Worm (Caenorhabditis elegans) whole organism, late embryonic: ENCODE measurements around the gene mes-2.
A peak's percentile ranks its signal among the peaks of the same experiment; 100 is the strongest.

Experiments used
- K09A11.1 ChIP-seq: sonication (generic microtip); optimal IDR thresholded peaks from 2 replicates; lab custom pipeline; 2017; ENCODE audit warnings: antibody characterized with exemption, mild to moderate bottlenecking, missing genetic modification characterization, missing compliant biosample characterization; ENCODE audit not compliant: insufficient read depth
- ahr-1 ChIP-seq: sonication (generic microtip); optimal IDR thresholded peaks from 2 replicates; lab custom pipeline; 2016; ENCODE audit warnings: missing genetic modification characterization, missing compliant biosample characterization
- ama-1 ChIP-seq: fragments of 150-350 bp; optimal IDR thresholded peaks from 2 replicates; lab custom pipeline; 2014
- ceh-2 ChIP-seq: sonication (generic microtip); optimal IDR thresholded peaks from 2 replicates; lab custom pipeline; 2016; ENCODE audit warnings: missing genotype, missing genetic modification characterization, missing compliant biosample characterization
- ceh-24 ChIP-seq: sonication (generic microtip); optimal IDR thresholded peaks from 2 replicates; lab custom pipeline; 2016; ENCODE audit warnings: mild to moderate bottlenecking, missing genetic modification characterization, missing compliant biosample characterization
- ceh-30 ChIP-seq: fragments of 150-350 bp; optimal IDR thresholded peaks from 2 replicates; lab custom pipeline; 2014; ENCODE audit warnings: missing biosample characterization, missing genetic modification characterization
- ceh-31 ChIP-seq: sonication (generic microtip); optimal IDR thresholded peaks from 2 replicates; lab custom pipeline; 2016; ENCODE audit warnings: missing genetic modification characterization, missing compliant biosample characterization
- ceh-34 ChIP-seq: sonication (generic microtip); optimal IDR thresholded peaks from 2 replicates; lab custom pipeline; 2016; ENCODE audit warnings: mild to moderate bottlenecking, missing genetic modification characterization, missing compliant biosample characterization
- che-1 ChIP-seq: sonication (generic microtip); optimal IDR thresholded peaks from 2 replicates; lab custom pipeline; 2016; ENCODE audit warnings: mild to moderate bottlenecking, missing genetic modification characterization, missing compliant biosample characterization
- dmd-4 ChIP-seq: sonication (generic microtip); optimal IDR thresholded peaks from 2 replicates; lab custom pipeline; 2016; ENCODE audit warnings: borderline replicate concordance, missing genetic modification characterization, missing compliant biosample characterization
- elt-2 ChIP-seq: sonication (generic microtip); optimal IDR thresholded peaks from 2 replicates; lab custom pipeline; 2016; ENCODE audit warnings: missing genetic modification reagents, missing genetic modification characterization, missing compliant biosample characterization
- elt-4 ChIP-seq: sonication (generic microtip); optimal IDR thresholded peaks from 2 replicates; lab custom pipeline; 2016; ENCODE audit warnings: missing genetic modification characterization, missing compliant biosample characterization
- ets-4 ChIP-seq: sonication (generic microtip); optimal IDR thresholded peaks from 2 replicates; lab custom pipeline; 2016; ENCODE audit warnings: missing genetic modification characterization, missing compliant biosample characterization
- fkh-6 ChIP-seq: sonication (generic microtip); optimal IDR thresholded peaks from 2 replicates; lab custom pipeline; 2016; ENCODE audit warnings: missing genetic modification characterization, missing compliant biosample characterization
- hlh-13 ChIP-seq: fragments of 200-800 bp; sonication (Bioruptor generic); optimal IDR thresholded peaks from 2 replicates; lab custom pipeline; 2018; ENCODE audit warnings: mild to moderate bottlenecking, missing genetic modification characterization, missing compliant biosample characterization
- hlh-6 ChIP-seq: sonication (generic microtip); optimal IDR thresholded peaks from 2 replicates; lab custom pipeline; 2016; ENCODE audit warnings: missing genotype, missing genetic modification characterization, missing compliant biosample characterization
- hlh-8 ChIP-seq: sonication (generic microtip); optimal IDR thresholded peaks from 2 replicates; lab custom pipeline; 2016; ENCODE audit warnings: missing genotype, missing genetic modification characterization, missing compliant biosample characterization
- mec-3 ChIP-seq: sonication (generic microtip); optimal IDR thresholded peaks from 2 replicates; lab custom pipeline; 2016; ENCODE audit warnings: borderline replicate concordance, missing genetic modification characterization, missing compliant biosample characterization
- nfya-1 ChIP-seq: sonication (generic microtip); optimal IDR thresholded peaks from 2 replicates; lab custom pipeline; 2017; ENCODE audit warnings: missing genetic modification characterization, mild to moderate bottlenecking, missing compliant biosample characterization, antibody characterized with exemption, moderate library complexity
- pax-1 ChIP-seq: fragments of 150-350 bp; optimal IDR thresholded peaks from 2 replicates; lab custom pipeline; 2014; ENCODE audit warnings: missing biosample characterization, missing genetic modification characterization
- pha-2 ChIP-seq: sonication (generic microtip); optimal IDR thresholded peaks from 2 replicates; lab custom pipeline; 2017; ENCODE audit warnings: mild to moderate bottlenecking, missing genetic modification characterization, missing compliant biosample characterization
- pqm-1 ChIP-seq: sonication (generic microtip); optimal IDR thresholded peaks from 2 replicates; lab custom pipeline; 2016; ENCODE audit warnings: missing genetic modification characterization, missing compliant biosample characterization
- sdc-2 ChIP-seq: sonication (generic microtip); optimal IDR thresholded peaks from 2 replicates; lab custom pipeline; 2016; ENCODE audit warnings: missing genotype, missing genetic modification characterization, missing compliant biosample characterization
- sox-2 ChIP-seq: fragments of 200-800 bp; sonication (Bioruptor generic); IDR thresholded peaks from 2 replicates; pipeline ENCODE4 v1.3.6; 2022; ENCODE audit warnings: missing genetic modification reagents, missing genetic modification characterization, missing compliant biosample characterization
- tbx-2 ChIP-seq: sonication (generic microtip); optimal IDR thresholded peaks from 2 replicates; lab custom pipeline; 2016; ENCODE audit warnings: missing genetic modification characterization, missing compliant biosample characterization
- tbx-7 ChIP-seq: sonication (generic microtip); optimal IDR thresholded peaks from 2 replicates; lab custom pipeline; 2016; ENCODE audit warnings: missing genotype, missing genetic modification characterization, missing compliant biosample characterization
- ttx-3 ChIP-seq: sonication (generic microtip); optimal IDR thresholded peaks from 2 replicates; lab custom pipeline; 2016; ENCODE audit warnings: missing genetic modification reagents, missing genetic modification characterization, missing compliant biosample characterization
- unc-3 ChIP-seq, 2 experiments: fragments of 200-800 bp in 1 of 2; sonication (Bioruptor generic) in 1 of 2; sonication (generic microtip) in 1 of 2; conservative IDR thresholded peaks in 1 of 2; optimal IDR thresholded peaks in 1 of 2; 2 replicates each; pipeline versions ENCODE4 v1.3.6 to Lab custom; 2016 to 2022; ENCODE audit warnings: missing compliant biosample characterization in 2 of 2, missing genetic modification characterization in 2 of 2, missing genetic modification reagents in 1 of 2

Gene mes-2

DNA sequence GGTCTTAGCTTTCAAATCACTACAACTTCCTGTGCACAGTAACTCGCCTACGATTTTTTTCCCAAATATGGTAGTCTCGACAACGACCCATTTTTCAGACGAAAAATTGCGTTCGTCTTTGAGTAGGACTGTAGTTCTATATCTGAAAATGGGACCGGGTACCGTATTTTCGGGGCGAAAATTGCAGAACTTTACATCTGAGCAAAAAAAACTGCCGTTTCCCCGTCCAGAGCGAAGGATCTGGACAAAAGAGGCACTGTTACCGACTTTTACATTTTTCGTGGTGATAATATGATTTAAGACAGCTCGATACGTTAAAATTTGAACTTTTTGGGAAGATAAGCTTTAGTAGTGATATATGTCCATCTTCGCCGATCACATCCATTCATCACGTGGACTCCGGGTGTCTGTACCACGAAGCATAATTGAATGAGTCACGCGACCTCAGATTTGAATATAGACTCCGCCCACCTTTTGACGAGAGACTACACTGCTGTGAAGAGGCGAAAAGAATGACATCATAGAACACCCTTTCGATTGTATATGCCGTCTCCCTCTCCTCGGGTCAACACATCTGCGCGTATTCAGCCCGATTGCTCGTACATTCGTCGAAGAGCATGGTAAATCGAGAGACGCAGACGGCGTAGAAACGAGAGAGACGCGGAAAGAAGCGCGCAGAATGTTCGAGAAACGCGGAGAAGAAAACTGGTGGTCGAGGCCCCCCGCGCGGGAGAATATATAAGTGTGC is 21.1 kb downstream of the mes-2 start (continued):
- TF ChIP-seq che-1 (tag; lab: Kevin White, UChicago) = no peak
- no peak for TF ChIP-seq pqm-1
- peak; percentile 85 for TF ChIP-seq ets-4 (tag; lab: Kevin White, UChicago)
- peak; percentile 90 for TF ChIP-seq nfya-1 (tag; lab: Kevin White, UChicago)

DNA sequence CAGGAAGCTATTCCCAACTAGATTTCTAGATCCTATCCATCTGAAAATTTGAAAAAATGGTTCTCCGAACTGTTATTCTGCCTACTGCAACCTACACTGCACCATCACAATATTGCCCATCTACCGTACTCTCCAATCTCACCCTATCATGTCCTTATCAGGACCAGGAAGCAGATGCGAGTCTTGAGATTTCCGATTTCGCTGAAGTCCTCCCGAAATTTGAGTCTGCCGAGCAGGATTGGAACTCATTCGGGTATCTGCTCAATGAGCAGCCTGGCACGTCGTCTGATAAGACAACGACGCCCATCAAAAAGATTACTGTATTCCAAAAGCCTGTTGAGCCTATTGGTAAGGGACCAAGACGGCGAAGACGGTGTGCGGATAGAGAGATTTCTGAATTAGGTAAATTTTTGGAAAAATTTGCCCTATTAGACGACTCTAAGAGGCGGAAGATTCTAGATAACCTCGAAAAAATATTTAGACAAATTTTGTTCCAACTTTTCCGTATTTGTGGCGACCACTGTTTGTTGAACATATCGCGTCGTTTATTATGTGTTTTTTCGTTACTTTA is 21.8 kb downstream of the mes-2 start:
- no peak for TF ChIP-seq elt-4 (tag; lab: Kevin White, UChicago)
- no peak for TF ChIP-seq ceh-2 (tag; lab: Kevin White, UChicago)
- TF ChIP-seq ahr-1 (tag; lab: Kevin White, UChicago) = peak; percentile 12
- no peak for TF ChIP-seq hlh-13 (GFP tag; lab: Kevin White, UChicago)
- TF ChIP-seq ceh-31 (tag; lab: Kevin White, UChicago) = peak; percentile 43
- peak; percentile 2 for TF ChIP-seq elt-2 (tag; lab: Kevin White, UChicago)
- TF ChIP-seq ama-1 (lab: Kevin White, UChicago) = peak; percentile 95

DNA sequence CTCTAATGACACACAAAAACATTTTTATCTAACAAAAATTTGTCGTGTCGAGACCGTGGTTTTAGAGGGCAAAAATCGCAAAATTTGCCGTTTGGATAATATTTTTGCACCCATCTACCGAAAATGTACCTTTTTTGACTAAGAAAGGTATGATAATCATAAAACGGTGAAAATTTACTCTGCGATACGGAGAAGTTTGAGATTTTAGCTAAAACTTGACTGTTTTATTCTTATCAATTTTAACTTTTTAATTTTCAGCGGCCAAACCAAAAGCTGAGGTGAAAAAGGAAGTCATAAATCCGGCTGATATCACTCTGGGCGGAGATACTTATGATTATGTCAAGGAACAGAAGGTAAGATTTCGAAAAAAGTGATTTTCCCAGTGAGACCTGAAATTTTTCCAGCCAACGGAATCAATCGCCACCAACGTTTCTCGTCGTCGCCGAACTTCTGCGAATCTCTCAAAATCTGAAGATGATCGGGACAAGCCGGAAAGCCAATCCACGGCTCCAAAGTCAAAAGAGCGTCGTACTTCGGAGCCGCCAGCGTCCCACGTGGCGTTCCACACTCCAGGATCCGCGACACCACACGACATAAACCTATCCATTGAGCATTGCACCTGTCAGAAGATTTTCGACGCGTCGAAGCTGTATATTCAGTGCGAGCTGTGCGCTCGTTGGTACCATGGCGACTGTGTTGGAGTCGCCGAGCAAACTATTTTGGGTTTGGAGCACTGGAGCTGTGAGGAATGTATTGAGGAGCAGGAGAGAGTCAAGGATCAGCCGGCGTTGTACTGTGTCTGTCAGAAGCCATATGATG is 22.6 kb downstream of the mes-2 start:
- TF ChIP-seq dmd-4 (tag; lab: Kevin White, UChicago) (no peak), ttx-3 (no peak), sdc-2 (tag; lab: Kevin White, UChicago) (peak; percentile 52), unc-3 (GFP tag; conservative IDR thresholded peaks at IDR 0.05; lab: Robert Waterston, UW) (no peak), unc-3 (tag; optimal IDR thresholded peaks at IDR 0.05; lab: Kevin White, UChicago) (no peak), fkh-6 (tag; lab: Kevin White, UChicago) (peak; percentile 56), ceh-34 (peak; percentile 3)

DNA sequence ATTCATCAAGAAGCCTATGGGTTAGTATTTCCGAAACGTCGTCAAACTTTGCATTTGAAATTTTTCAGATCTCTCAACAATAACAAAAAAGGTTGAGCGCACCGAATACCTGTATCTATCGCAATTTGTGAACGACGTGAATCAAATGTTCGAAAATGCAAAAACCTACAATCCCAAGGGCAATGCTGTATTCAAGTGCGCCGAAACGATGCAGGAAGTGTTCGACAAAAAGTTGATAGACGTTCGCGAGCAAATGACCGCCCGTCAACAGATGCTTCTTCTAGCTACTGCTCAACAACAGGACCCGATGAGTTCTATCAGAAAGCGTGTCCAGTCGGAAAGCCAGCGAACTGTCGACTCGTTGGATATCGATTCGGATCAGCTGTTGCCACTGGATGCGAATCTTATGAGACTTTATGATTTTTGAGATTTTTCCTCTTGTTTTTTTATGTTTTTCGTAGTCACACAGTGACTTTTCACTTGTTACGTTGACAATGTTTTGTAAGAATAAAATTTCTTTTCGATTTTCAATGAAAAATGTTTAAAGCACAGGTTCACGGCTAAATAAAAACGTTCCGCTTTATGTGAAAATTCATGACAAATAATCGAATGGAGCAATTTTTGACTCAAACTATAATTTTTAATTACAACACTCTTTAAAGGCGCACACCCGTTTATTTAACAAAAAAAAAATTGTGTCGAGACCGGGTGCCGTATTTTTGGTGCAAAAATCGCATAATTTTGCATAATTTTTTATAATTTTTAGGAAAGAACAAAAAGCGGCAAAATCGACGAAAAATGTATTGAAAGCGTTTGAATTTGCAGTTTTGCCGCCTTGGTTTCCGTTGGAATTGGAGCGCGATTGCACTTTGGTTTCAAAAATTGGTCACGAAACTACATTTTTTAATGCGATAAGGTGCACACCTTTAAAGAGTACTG is 23.8 kb downstream of the mes-2 start:
- TF ChIP-seq tbx-2 (tag; lab: Kevin White, UChicago) (peak; percentile 5), fkh-6 (tag; lab: Kevin White, UChicago) (no peak), tbx-7 (no peak), dmd-4 (tag; lab: Kevin White, UChicago) (peak; percentile 4), sox-2 (no peak), ceh-24 (tag; lab: Kevin White, UChicago) (peak; percentile 32), pha-2 (no peak), pax-1 (tag; lab: Kevin White, UChicago) (no peak), ceh-30 (tag; lab: Kevin White, UChicago) (peak; percentile 66), ttx-3 (no peak), ceh-31 (tag; lab: Kevin White, UChicago) (peak; percentile 2), hlh-6 (tag; lab: Kevin White, UChicago) (no peak), ama-1 (lab: Kevin White, UChicago) (peak; percentile 28)

DNA sequence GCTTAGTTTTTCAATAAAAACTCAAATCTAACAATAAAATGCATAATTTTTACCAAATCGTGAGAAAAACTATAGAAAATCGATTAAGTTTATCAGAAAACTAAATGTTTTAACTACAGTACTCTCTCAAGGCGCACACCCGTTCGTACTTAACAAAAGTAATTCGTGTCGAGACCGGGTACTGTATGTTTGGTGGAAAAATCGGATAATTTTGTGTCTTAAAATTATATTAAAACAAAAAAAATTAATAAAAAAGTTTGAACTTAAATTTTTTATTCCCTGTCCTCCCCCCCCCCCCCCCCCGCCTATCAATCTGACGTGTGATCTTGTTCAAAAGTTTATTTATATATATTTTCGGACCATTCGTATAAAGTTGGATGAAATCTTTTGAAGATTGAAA is 24.5 kb downstream of the mes-2 start, which contains the start of gene F26H11.4:
TSS of gene F26H11.4 (plus strand) at position 301 of the 400 bp plus-strand sequence.
- TF ChIP-seq hlh-8 (tag; lab: Kevin White, UChicago) (no peak), ceh-30 (tag; lab: Kevin White, UChicago) (no peak), ceh-34 (no peak), nfya-1 (tag; lab: Kevin White, UChicago) (no peak), K09A11.1 (tag; lab: Kevin White, UChicago) (no peak), mec-3 (no peak)
